Worm (Caenorhabditis elegans) whole organism, L4 larva: ENCODE data around the gene F10A3.12.

ENCODE experiments used
- F10B5.3 ChIP-seq: sonication (generic microtip); optimal IDR thresholded peaks from 2 replicates; lab custom pipeline; 2016; ENCODE audit warnings: mild to moderate bottlenecking, missing genetic modification characterization, missing compliant biosample characterization
- F44E2.7 ChIP-seq: fragments of 200-800 bp; sonication (Bioruptor generic); IDR thresholded peaks from 2 replicates; pipeline ENCODE4 v2.1.2; 2022; ENCODE audit warnings: missing genetic modification characterization, missing compliant biosample characterization
- Y5F2A.4 ChIP-seq: fragments of 200-800 bp; sonication (Bioruptor generic); optimal IDR thresholded peaks from 2 replicates; lab custom pipeline; 2018; ENCODE audit warnings: mild to moderate bottlenecking, missing genetic modification characterization, missing compliant biosample characterization
- ZK337.2 ChIP-seq: fragments of 200-800 bp; sonication (Bioruptor generic); IDR thresholded peaks from 2 replicates; pipeline ENCODE4 v1.3.6; 2022; ENCODE audit warnings: missing genetic modification reagents, missing genetic modification characterization, missing compliant biosample characterization
- ZK546.5 ChIP-seq, 2 experiments: sonication (generic microtip); optimal IDR thresholded peaks; 2 replicates each; lab custom pipeline; 2017; ENCODE audit warnings: missing biosample characterization in 2 of 2, missing genetic modification characterization in 2 of 2
- aha-1 ChIP-seq: fragments of 150-350 bp; peaks from one replicate; lab custom pipeline; 2014; ENCODE audit warnings: missing biosample characterization, missing genetic modification characterization
- ama-1 ChIP-seq: fragments of 150-350 bp; optimal IDR thresholded peaks from 2 replicates; lab custom pipeline; 2014; ENCODE audit warnings: inconsistent platforms, mixed read lengths
- ceh-32 ChIP-seq: sonication (generic microtip); optimal IDR thresholded peaks from 2 replicates; lab custom pipeline; 2016; ENCODE audit warnings: mild to moderate bottlenecking, missing genetic modification characterization, missing compliant biosample characterization; ENCODE audit not compliant: poor library complexity
- ceh-44 ChIP-seq: fragments of 200-800 bp; sonication (Bioruptor generic); IDR thresholded peaks from 2 replicates; pipeline ENCODE4 v1.3.6; 2022; ENCODE audit warnings: missing genetic modification reagents, missing genetic modification characterization, missing compliant biosample characterization
- duxl-1 ChIP-seq: sonication (generic microtip); optimal IDR thresholded peaks from 2 replicates; lab custom pipeline; 2016; ENCODE audit warnings: mild to moderate bottlenecking, missing genetic modification characterization, moderate library complexity, missing compliant biosample characterization; ENCODE audit not compliant: poor library complexity
- fkh-10 ChIP-seq: fragments of 150-350 bp; optimal IDR thresholded peaks from 2 replicates; lab custom pipeline; 2014; ENCODE audit warnings: missing biosample characterization, missing genetic modification reagents, missing genetic modification characterization
- fos-1 ChIP-seq: fragments of 150-350 bp; optimal IDR thresholded peaks from 2 replicates; lab custom pipeline; 2014; ENCODE audit warnings: missing biosample characterization, missing genetic modification characterization
- hif-1 ChIP-seq, 2 experiments: sonication (generic microtip); optimal IDR thresholded peaks; 2 replicates each; lab custom pipeline; 2016 to 2017; ENCODE audit warnings: missing compliant biosample characterization in 2 of 2, missing genetic modification characterization in 2 of 2, missing genetic modification reagents in 2 of 2, missing genotype in 2 of 2, mild to moderate bottlenecking in 1 of 2
- hlh-11 ChIP-seq: fragments of 200-800 bp; sonication (Bioruptor generic); optimal IDR thresholded peaks from 2 replicates; lab custom pipeline; 2018; ENCODE audit warnings: mild to moderate bottlenecking, missing genetic modification characterization, missing compliant biosample characterization
- lin-1 ChIP-seq: fragments of 200-800 bp; sonication (Bioruptor generic); IDR thresholded peaks from 2 replicates; pipeline ENCODE4 v1.3.6; 2022; ENCODE audit warnings: missing genetic modification reagents, missing genetic modification characterization, missing compliant biosample characterization
- lin-39 ChIP-seq: fragments of 150-350 bp; optimal IDR thresholded peaks from 2 replicates; lab custom pipeline; 2014; ENCODE audit warnings: missing biosample characterization, missing genetic modification reagents, missing genetic modification characterization
- lir-3 ChIP-seq: sonication (generic microtip); optimal IDR thresholded peaks from 2 replicates; lab custom pipeline; 2016; ENCODE audit warnings: mild to moderate bottlenecking, missing genetic modification characterization, missing compliant biosample characterization
- mxl-3 ChIP-seq: fragments of 200-800 bp; sonication (Bioruptor generic); optimal IDR thresholded peaks from 2 replicates; lab custom pipeline; 2018; ENCODE audit warnings: mild to moderate bottlenecking, missing genetic modification characterization, missing compliant biosample characterization
- nhr-102 ChIP-seq: sonication (generic microtip); optimal IDR thresholded peaks from 2 replicates; lab custom pipeline; 2016; ENCODE audit warnings: mild to moderate bottlenecking, missing genetic modification characterization, moderate library complexity, missing compliant biosample characterization
- nhr-11 ChIP-seq: fragments of 150-350 bp; optimal IDR thresholded peaks from 2 replicates; lab custom pipeline; 2014; ENCODE audit warnings: missing biosample characterization, missing genetic modification characterization
- nhr-237 ChIP-seq: sonication (generic microtip); optimal IDR thresholded peaks from 2 replicates; lab custom pipeline; 2017; ENCODE audit warnings: missing biosample characterization, missing genetic modification characterization
- nhr-25 ChIP-seq: sonication (generic microtip); optimal IDR thresholded peaks from 2 replicates; lab custom pipeline; 2017; ENCODE audit warnings: missing genetic modification characterization, mild to moderate bottlenecking, missing compliant biosample characterization, antibody characterized with exemption, moderate library complexity, borderline replicate concordance; ENCODE audit not compliant: insufficient read depth
- nhr-76 ChIP-seq: fragments of 150-350 bp; optimal IDR thresholded peaks from 2 replicates; lab custom pipeline; 2014; ENCODE audit warnings: missing biosample characterization, missing genetic modification characterization
- pha-4 ChIP-seq, 2 experiments: fragments of 150-350 bp in 1 of 2; fragments of 200-800 bp in 1 of 2; sonication (Bioruptor generic) in 1 of 2; IDR thresholded peaks in 1 of 2; optimal IDR thresholded peaks in 1 of 2; 2 replicates each; pipeline versions ENCODE4 v1.3.6 to Lab custom; 2014 to 2022; ENCODE audit warnings: missing genetic modification characterization in 2 of 2, missing genetic modification reagents in 2 of 2, missing biosample characterization in 1 of 2, missing compliant biosample characterization in 1 of 2
- rbr-2 ChIP-seq: sonication (generic microtip); optimal IDR thresholded peaks from 2 replicates; lab custom pipeline; 2016; ENCODE audit warnings: missing genotype, missing genetic modification characterization, missing compliant biosample characterization
- saeg-2 ChIP-seq: fragments of 200-800 bp; sonication (Bioruptor generic); IDR thresholded peaks from 2 replicates; pipeline ENCODE4 v1.3.6; 2022; ENCODE audit warnings: missing genetic modification reagents, missing genetic modification characterization, missing compliant biosample characterization
- snpc-1.2 ChIP-seq: fragments of 200-800 bp; sonication (Bioruptor generic); IDR thresholded peaks from 2 replicates; pipeline ENCODE4 v1.3.6; 2022; ENCODE audit warnings: missing genetic modification reagents, missing genetic modification characterization, missing compliant biosample characterization
- snpc-4 ChIP-seq: fragments of 150-350 bp; optimal IDR thresholded peaks from 2 replicates; lab custom pipeline; 2014; ENCODE audit warnings: missing biosample characterization, missing genetic modification characterization
- tag-97 ChIP-seq: fragments of 200-800 bp; sonication (Bioruptor generic); IDR thresholded peaks from 2 replicates; pipeline ENCODE4 v1.3.6; 2022; ENCODE audit warnings: missing genetic modification characterization, missing compliant biosample characterization
- tra-1 ChIP-seq: fragments of 200-800 bp; sonication (Bioruptor generic); IDR thresholded peaks from 2 replicates; pipeline ENCODE4 v1.3.6; 2022; ENCODE audit warnings: missing genetic modification reagents, missing genetic modification characterization, missing compliant biosample characterization
- unc-62 ChIP-seq, 3 experiments: fragments of 150-350 bp in 1 of 3; sonication (generic microtip); optimal IDR thresholded peaks in 2 of 3; peaks in 1 of 3; 1 replicate in 1 of 3; 2 replicates in 2 of 3; lab custom pipeline; 2014 to 2017; ENCODE audit warnings: missing biosample characterization in 3 of 3, missing genetic modification characterization in 3 of 3, missing genetic modification reagents in 3 of 3, missing genotype in 1 of 3
- vab-7 ChIP-seq: fragments of 200-800 bp; sonication (Bioruptor generic); IDR thresholded peaks from 2 replicates; pipeline ENCODE4 v1.3.6; 2022; ENCODE audit warnings: missing genetic modification reagents, missing genetic modification characterization, missing compliant biosample characterization
- zfp-2 ChIP-seq: sonication (generic microtip); optimal IDR thresholded peaks from 2 replicates; lab custom pipeline; 2016; ENCODE audit warnings: mild to moderate bottlenecking, missing genetic modification characterization, missing compliant biosample characterization

Gene F10A3.12

ce11 chrV:16137043-16137442 lies 26.8 kb upstream of the F10A3.12 start, which contains the start of gene F44G3.7:
Gene F44G3.7, minus strand, starts transcription at chrV:16137143.
- TF ChIP-seq ceh-32 (tag; lab: Kevin White, UChicago) (no peak), snpc-1.2 (GFP tag; lab: Robert Waterston, UW) (no peak), F10B5.3 (tag; lab: Kevin White, UChicago) (no peak), fkh-10 (GFP tag; lab: Kevin White, UChicago) (no peak), hif-1 (tag; optimal IDR thresholded peaks at IDR 0.05; lab: Kevin White, UChicago) (no peak), fos-1 (tag; lab: Kevin White, UChicago) (no peak), nhr-237 (tag; lab: Kevin White, UChicago) (no peak), aha-1 (tag; lab: Kevin White, UChicago) (no peak), saeg-2 (no peak)

DNA sequence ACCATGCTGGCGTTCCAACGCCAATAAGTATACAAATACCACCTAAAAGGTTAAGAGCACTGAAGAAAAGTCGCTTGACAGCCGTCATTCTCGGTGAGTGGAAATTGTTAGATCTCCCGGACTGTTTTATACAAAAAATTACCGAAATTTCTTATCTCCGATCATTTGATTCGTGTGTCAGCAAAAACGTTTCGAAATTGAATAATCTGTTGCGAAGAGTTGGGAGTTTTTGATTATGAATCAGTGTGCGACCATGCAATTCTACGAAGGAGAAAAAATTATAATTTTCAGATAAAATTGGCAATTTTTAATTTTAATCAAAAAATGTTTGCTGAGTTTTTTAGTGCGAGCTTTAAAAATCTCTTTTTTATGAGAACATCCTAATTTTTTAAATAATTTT lies 24.3 kb upstream of the F10A3.12 start, which contains the start of gene clc-11:
TSS of gene clc-11 (minus strand) at position 101 of the 400 bp plus-strand sequence.
- TF ChIP-seq mxl-3 (GFP tag; lab: Kevin White, UChicago) (no peak), vab-7 (GFP tag; lab: Robert Waterston, UW) (no peak), tag-97 (no peak), saeg-2 (no peak)

ce11 chrV:16141071-16141470 lies 22.7 kb upstream of the F10A3.12 start, which contains the start of gene clc-32:
Gene clc-32, minus strand, starts transcription at chrV:16141171.
- no peak for TF ChIP-seq Y5F2A.4 (GFP tag; lab: Kevin White, UChicago)
- no peak for TF ChIP-seq lin-1
- no peak for TF ChIP-seq unc-62 (GFP tag; optimal IDR thresholded peaks at IDR 0.05 in 1 of 2; lab: Kevin White, UChicago)
- no peak for TF ChIP-seq unc-62 (tag; optimal IDR thresholded peaks at IDR 0.05; lab: Kevin White, UChicago)
- no peak for TF ChIP-seq nhr-102
- no peak for TF ChIP-seq ceh-44 (GFP tag; lab: Robert Waterston, UW)
- no peak for TF ChIP-seq vab-7 (GFP tag; lab: Robert Waterston, UW)
- no peak for TF ChIP-seq hlh-11 (tag; lab: Kevin White, UChicago)
- TF ChIP-seq nhr-25 (tag; lab: Kevin White, UChicago), result no peak
- TF ChIP-seq snpc-4, result no peak
- TF ChIP-seq nhr-76 (tag; lab: Kevin White, UChicago), result no peak
- TF ChIP-seq ama-1 (lab: Kevin White, UChicago), result no peak
- TF ChIP-seq tra-1 (GFP tag; lab: Robert Waterston, UW), result no peak
- TF ChIP-seq F10B5.3 (tag; lab: Kevin White, UChicago), result no peak
- TF ChIP-seq rbr-2, result no peak
- TF ChIP-seq duxl-1 (tag; lab: Kevin White, UChicago), result no peak
- TF ChIP-seq nhr-11, result no peak
- no peak for TF ChIP-seq F44E2.7 (GFP tag; lab: Robert Waterston, UW)
- TF ChIP-seq zfp-2 (tag; lab: Kevin White, UChicago), result no peak
- no peak for TF ChIP-seq lir-3 (tag; lab: Kevin White, UChicago)

DNA sequence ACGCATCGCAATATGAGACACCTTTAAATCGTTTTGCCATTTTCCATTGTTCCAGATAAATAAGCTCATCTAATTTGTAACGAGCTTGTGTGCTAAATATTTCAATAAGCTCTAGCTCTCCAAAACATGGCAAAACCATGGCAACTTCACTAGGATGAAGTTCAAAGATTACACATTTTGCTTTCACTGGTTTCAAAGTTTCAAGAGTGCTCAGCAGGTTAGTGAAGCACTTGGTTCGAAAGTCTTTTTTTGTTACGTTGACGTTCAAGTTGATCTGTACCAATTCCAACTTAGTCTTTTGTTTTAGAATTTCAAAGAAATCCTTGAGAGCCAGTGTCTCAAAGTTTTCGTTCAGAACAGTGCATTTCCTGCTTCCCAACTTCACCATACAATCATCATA lies 21.4 kb upstream of the F10A3.12 start, which contains the start of gene fbxa-18:
TSS of gene fbxa-18 (plus strand) at position 301 of the 400 bp plus-strand sequence.
- TF ChIP-seq ZK546.5 (tag; optimal IDR thresholded peaks at IDR 0.05; lab: Kevin White, UChicago) (no peak), ZK337.2 (no peak), nhr-11 (no peak), lin-1 (no peak), pha-4 (GFP tag; IDR thresholded peaks at IDR 0.05; lab: Robert Waterston, UW) (no peak), pha-4 (tag; optimal IDR thresholded peaks at IDR 0.05; lab: Kevin White, UChicago) (no peak), ceh-32 (tag; lab: Kevin White, UChicago) (no peak), lin-39 (tag; lab: Kevin White, UChicago) (no peak)
